Fruit fly (Drosophila melanogaster) S2 (cell line): ENCODE measurements around the gene rho.

Experiments used
- CG8478 ChIP-seq: fragments of >200 bp; optimal IDR thresholded peaks from 2 replicates; lab custom pipeline; 2018
- CTCF ChIP-seq, 2 experiments: fragments of >200 bp; optimal IDR thresholded peaks; 2 replicates each; lab custom pipeline; 2018

rho gene

DNA sequence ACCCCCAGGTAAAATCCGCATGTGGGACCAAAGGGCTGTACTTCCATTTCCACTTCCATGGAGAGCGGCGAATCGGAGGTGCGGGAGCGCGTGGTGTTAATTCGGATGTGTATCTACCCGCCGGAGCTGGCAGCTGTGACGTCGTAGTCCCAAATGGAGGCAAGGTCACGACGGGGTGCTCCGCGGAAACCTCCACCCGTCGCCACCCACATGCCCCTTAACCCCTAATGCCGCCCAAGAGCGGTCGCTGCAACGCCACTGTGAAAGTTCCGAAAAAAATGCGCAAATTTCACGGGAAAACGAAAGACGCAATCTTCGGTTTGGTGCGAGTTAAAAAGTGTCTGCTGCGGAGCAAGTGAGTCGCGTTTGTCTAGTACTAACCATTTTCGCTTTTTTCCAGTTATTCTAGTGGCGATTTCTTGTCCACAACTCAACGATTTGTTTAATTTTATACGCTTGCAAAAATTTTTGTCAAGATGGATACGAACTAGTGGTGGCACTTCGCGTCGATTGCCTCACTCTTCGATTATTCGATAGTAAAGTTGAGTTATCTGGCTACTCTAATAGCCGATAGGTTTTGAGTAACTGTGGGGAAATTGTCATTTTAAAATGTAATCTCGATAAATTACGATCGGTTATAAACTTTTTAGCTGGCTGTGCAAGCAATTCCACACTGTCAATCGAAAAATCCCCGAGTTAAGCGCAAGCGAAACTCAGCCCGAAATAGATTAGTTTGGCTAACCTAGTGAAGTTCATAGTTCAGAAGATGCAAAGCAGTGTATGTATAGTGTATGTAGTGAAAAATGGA lies 38.7 kb downstream of the rho start, which contains the start of the genes hfp and Psa:
Gene hfp, minus strand, starts transcription at position 505 of the 808 bp plus-strand sequence.
Gene Psa, plus strand, starts transcription at position 758 of the 808 bp plus-strand sequence.
- TF ChIP-seq CG8478 (no peak), CTCF (optimal IDR thresholded peaks at IDR 0.05; lab: Kevin White, UChicago) (no peak)

dm6 chr3L:1515820-1516540 lies 52.4 kb downstream of the rho start:
- TF ChIP-seq CTCF (optimal IDR thresholded peaks at IDR 0.05; lab: Kevin White, UChicago) (no peak), CG8478 (no peak)

DNA sequence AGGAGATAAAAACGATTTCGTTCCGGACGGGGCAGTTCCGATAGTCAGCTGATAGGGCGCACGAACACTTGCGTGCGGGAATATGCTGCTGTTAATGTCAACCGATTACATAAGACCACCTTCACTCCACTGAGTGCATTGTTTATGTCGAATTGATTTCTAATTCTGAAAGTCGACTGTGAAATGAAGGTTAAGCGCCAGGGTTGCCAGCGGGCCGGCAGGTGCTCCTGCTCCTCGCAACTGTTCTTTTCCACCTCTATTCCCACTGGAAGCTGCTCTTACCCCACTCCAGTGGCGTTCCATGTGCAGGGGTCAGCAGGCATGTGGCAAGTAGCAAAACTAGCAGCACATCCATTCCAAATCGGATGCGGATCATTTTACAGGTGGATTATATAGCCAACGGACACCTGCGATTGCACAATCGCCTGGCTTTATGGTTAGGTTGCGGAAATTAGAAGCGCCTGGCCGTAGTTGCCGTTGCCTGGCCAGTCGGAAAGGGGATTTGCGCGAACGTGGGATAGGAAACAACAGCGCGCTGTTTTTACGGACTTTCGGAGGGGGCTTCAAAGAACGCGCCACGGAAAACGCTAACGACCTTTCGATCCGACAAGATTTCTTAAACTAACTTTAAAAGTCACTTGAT lies 53.1 kb downstream of the rho start, which contains the start of gene cue:
Gene cue, minus strand, starts transcription at position 641 of the 643 bp plus-strand sequence.
- no peak for TF ChIP-seq CTCF (optimal IDR thresholded peaks at IDR 0.05; lab: Kevin White, UChicago)
- no peak for TF ChIP-seq CG8478

DNA sequence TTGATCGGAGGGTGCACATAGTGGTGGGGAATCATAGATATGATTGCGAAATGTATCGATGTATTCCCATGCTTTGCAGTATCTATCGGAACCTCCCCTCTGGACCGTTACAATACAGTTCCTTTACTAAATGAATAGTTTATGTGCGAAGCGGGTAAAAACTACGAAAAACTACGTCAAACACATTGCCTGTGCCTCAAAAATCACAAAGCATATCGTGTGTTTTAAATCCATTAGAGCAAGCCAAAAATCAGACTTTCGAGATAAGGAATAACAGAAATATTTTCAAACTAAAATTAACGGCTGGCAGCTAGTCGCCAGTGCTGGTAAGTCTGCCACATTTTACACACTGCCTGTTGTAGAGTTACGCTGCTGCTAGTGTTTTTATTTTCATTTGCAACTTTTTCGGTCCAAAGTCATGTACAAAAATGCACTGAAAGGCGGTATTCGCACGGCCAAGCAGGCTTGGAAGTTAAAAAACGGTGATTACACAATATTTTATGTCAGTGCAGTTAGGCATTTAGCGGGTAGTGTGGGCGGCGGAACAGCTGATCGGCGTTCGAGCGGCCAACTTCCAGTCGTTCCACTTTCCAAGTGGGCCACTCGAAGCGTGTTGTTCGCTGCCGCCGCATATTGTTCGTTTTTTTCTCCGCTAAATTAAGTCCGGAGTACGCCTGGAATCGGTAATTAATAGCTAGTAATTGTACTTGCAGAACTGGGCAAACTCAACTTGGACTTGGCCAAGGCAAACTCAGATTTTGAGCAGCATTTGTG lies 53.9 kb downstream of the rho start:
- TF ChIP-seq CG8478 (no peak), CTCF (optimal IDR thresholded peaks at IDR 0.05; lab: Kevin White, UChicago) (peak in 1 of 2 experiments; percentile 12)
